Worm (Caenorhabditis elegans) whole organism, L2 larva: ENCODE data around the gene dep-1.
A peak's percentile ranks its signal among the peaks of the same experiment; 100 is the strongest.

ENCODE experiments used
- C34F6.9 ChIP-seq: fragments of 150-350 bp; optimal IDR thresholded peaks from 2 replicates; lab custom pipeline; 2014; ENCODE audit warnings: missing biosample characterization, missing genetic modification characterization
- F13H6.1 ChIP-seq: sonication (generic microtip); optimal IDR thresholded peaks from 2 replicates; lab custom pipeline; 2016; ENCODE audit warnings: missing genetic modification characterization, missing compliant biosample characterization
- R02D3.7 ChIP-seq: fragments of 150-350 bp; optimal IDR thresholded peaks from 2 replicates; lab custom pipeline; 2014; ENCODE audit warnings: missing biosample characterization, missing genetic modification characterization
- alr-1 ChIP-seq: fragments of 150-350 bp; optimal IDR thresholded peaks from 2 replicates; lab custom pipeline; 2014; ENCODE audit warnings: missing biosample characterization, missing genetic modification characterization
- aly-2 ChIP-seq: fragments of 150-350 bp; optimal IDR thresholded peaks from 2 replicates; lab custom pipeline; 2014; ENCODE audit warnings: missing biosample characterization, missing genetic modification characterization
- ama-1 ChIP-seq: fragments of 150-350 bp; optimal IDR thresholded peaks from 2 replicates; lab custom pipeline; 2018; ENCODE audit warnings: inconsistent platforms
- blmp-1 ChIP-seq: sonication (generic microtip); optimal IDR thresholded peaks from 2 replicates; lab custom pipeline; 2017; ENCODE audit warnings: missing genetic modification characterization, mild to moderate bottlenecking, missing compliant biosample characterization, antibody characterized with exemption, moderate library complexity; ENCODE audit not compliant: insufficient read depth
- ceh-16 ChIP-seq: fragments of 150-350 bp; optimal IDR thresholded peaks from 2 replicates; lab custom pipeline; 2014; ENCODE audit warnings: missing biosample characterization, missing genetic modification characterization
- ceh-82 ChIP-seq: fragments of 150-350 bp; optimal IDR thresholded peaks from 2 replicates; lab custom pipeline; 2014; ENCODE audit warnings: missing biosample characterization, missing genetic modification characterization
- crh-2 ChIP-seq: sonication (generic microtip); optimal IDR thresholded peaks from 2 replicates; lab custom pipeline; 2017; ENCODE audit warnings: missing biosample characterization, missing genetic modification characterization
- dmd-4 ChIP-seq: sonication (generic microtip); optimal IDR thresholded peaks from 2 replicates; lab custom pipeline; 2017; ENCODE audit warnings: missing biosample characterization, missing genetic modification characterization
- egl-27 ChIP-seq: sonication (generic microtip); optimal IDR thresholded peaks from 3 replicates; lab custom pipeline; 2017; ENCODE audit warnings: missing biosample characterization, missing genetic modification reagents, missing genetic modification characterization
- elt-1 ChIP-seq: fragments of 150-350 bp; optimal IDR thresholded peaks from 2 replicates; lab custom pipeline; 2014; ENCODE audit warnings: missing biosample characterization, missing genetic modification characterization
- fos-1 ChIP-seq: fragments of 150-350 bp; optimal IDR thresholded peaks from 2 replicates; lab custom pipeline; 2014; ENCODE audit warnings: missing biosample characterization, missing genetic modification characterization
- gmeb-1 ChIP-seq: fragments of 150-350 bp; optimal IDR thresholded peaks from 2 replicates; lab custom pipeline; 2014; ENCODE audit warnings: missing biosample characterization, missing genetic modification characterization
- lin-11 ChIP-seq: fragments of 150-350 bp; sonication (generic microtip); optimal IDR thresholded peaks from 2 replicates; lab custom pipeline; 2014; ENCODE audit warnings: missing biosample characterization, missing genetic modification characterization, inconsistent platforms, mixed read lengths
- lin-13 ChIP-seq: fragments of 150-350 bp; optimal IDR thresholded peaks from 2 replicates; lab custom pipeline; 2014; ENCODE audit warnings: missing biosample characterization, missing genetic modification reagents, missing genetic modification characterization
- mbf-1 ChIP-seq: sonication (generic microtip); optimal IDR thresholded peaks from 2 replicates; lab custom pipeline; 2017; ENCODE audit warnings: missing biosample characterization, missing genetic modification characterization
- mdl-1 ChIP-seq, 2 experiments: fragments of 150-350 bp in 1 of 2; sonication (generic microtip) in 1 of 2; optimal IDR thresholded peaks; 2 replicates each; lab custom pipeline; 2017; ENCODE audit warnings: missing biosample characterization in 2 of 2, missing genetic modification characterization in 2 of 2
- nhr-12 ChIP-seq: fragments of 150-350 bp; optimal IDR thresholded peaks from 2 replicates; lab custom pipeline; 2014; ENCODE audit warnings: missing biosample characterization, missing genetic modification characterization
- nhr-129 ChIP-seq: fragments of 150-350 bp; optimal IDR thresholded peaks from 2 replicates; lab custom pipeline; 2014; ENCODE audit warnings: missing biosample characterization, missing genetic modification characterization
- nhr-21 ChIP-seq: fragments of 150-350 bp; optimal IDR thresholded peaks from 2 replicates; lab custom pipeline; 2014; ENCODE audit warnings: missing biosample characterization, missing genetic modification characterization
- nhr-25 ChIP-seq: fragments of 150-350 bp; sonication (generic microtip); optimal IDR thresholded peaks from 3 replicates; lab custom pipeline; 2014; ENCODE audit warnings: missing biosample characterization, missing genetic modification characterization
- peb-1 ChIP-seq: fragments of 150-350 bp; optimal IDR thresholded peaks from 2 replicates; lab custom pipeline; 2014; ENCODE audit warnings: missing biosample characterization, missing genetic modification characterization
- skn-1 ChIP-seq: sonication (generic microtip); optimal IDR thresholded peaks from 2 replicates; lab custom pipeline; 2017; ENCODE audit warnings: missing biosample characterization, missing genetic modification characterization
- snpc-4 ChIP-seq: fragments of 150-350 bp; optimal IDR thresholded peaks from 2 replicates; lab custom pipeline; 2014; ENCODE audit warnings: missing biosample characterization, missing genetic modification characterization
- unc-39 ChIP-seq: fragments of 150-350 bp; optimal IDR thresholded peaks from 2 replicates; lab custom pipeline; 2014; ENCODE audit warnings: missing biosample characterization, missing genetic modification characterization
- unc-55 ChIP-seq: fragments of 150-350 bp; sonication (generic microtip); optimal IDR thresholded peaks from 3 replicates; lab custom pipeline; 2014; ENCODE audit warnings: missing biosample characterization, missing genetic modification reagents, missing genetic modification characterization
- zag-1 ChIP-seq: fragments of 150-350 bp; optimal IDR thresholded peaks from 2 replicates; lab custom pipeline; 2014; ENCODE audit warnings: missing biosample characterization, missing genetic modification characterization
- ztf-1 ChIP-seq: fragments of 200-800 bp; sonication (Bioruptor generic); conservative IDR thresholded peaks from 2 replicates; pipeline ENCODE4 v1.3.6; 2022; ENCODE audit warnings: missing genetic modification characterization, missing compliant biosample characterization
- ztf-4 ChIP-seq: fragments of 150-350 bp; optimal IDR thresholded peaks from 2 replicates; lab custom pipeline; 2014; ENCODE audit warnings: missing biosample characterization, missing genetic modification characterization

Gene dep-1

ce11 chrII:8991602-8992001, 28.0 kb downstream of the dep-1 start:
- TF ChIP-seq ztf-1 (GFP tag; lab: Robert Waterston, UW) (no peak), fos-1 (tag; lab: Kevin White, UChicago) (peak; percentile 91)

ce11 chrII:8990267-8990666, 29.3 kb downstream of the dep-1 start:
- TF ChIP-seq dmd-4 (tag; lab: Kevin White, UChicago) (no peak), ceh-82 (tag; lab: Kevin White, UChicago) (no peak), unc-55 (GFP tag; lab: Kevin White, UChicago) (no peak), peb-1 (no peak)

ce11 chrII:8989444-8989843, 30.2 kb downstream of the dep-1 start, which contains the start of gene C18E9.9:
C18E9.9 (minus strand) TSS chrII:8989544.
- TF ChIP-seq dmd-4 (tag; lab: Kevin White, UChicago) (no peak), egl-27 (tag; lab: Kevin White, UChicago) (no peak), mbf-1 (tag; lab: Kevin White, UChicago) (no peak), R02D3.7 (tag; lab: Kevin White, UChicago) (no peak), ztf-1 (GFP tag; lab: Robert Waterston, UW) (no peak), elt-1 (tag; lab: Kevin White, UChicago) (no peak), aly-2 (tag; lab: Kevin White, UChicago) (no peak), nhr-129 (tag; lab: Kevin White, UChicago) (no peak), fos-1 (tag; lab: Kevin White, UChicago) (no peak), peb-1 (no peak)

- no peak for TF ChIP-seq lin-11 (tag; lab: Kevin White, UChicago)
- no peak for TF ChIP-seq lin-13 (GFP tag; lab: Kevin White, UChicago)
- peak; percentile 7 for TF ChIP-seq nhr-129 (tag; lab: Kevin White, UChicago)
- no peak for TF ChIP-seq ceh-16
- TF ChIP-seq, all 48 proteins: peak for 1
Measured at ce11 chrII:8987962-8988361, 31.6 kb downstream of the dep-1 start, which contains the start of gene C18E9.8. C18E9.8 (minus strand) TSS chrII:8988062.

ce11 chrII:8982683-8983082, 36.9 kb downstream of the dep-1 start, which contains the start of gene C18E9.7:
C18E9.7 (minus strand) TSS chrII:8982783.
- TF ChIP-seq peb-1 (no peak), F13H6.1 (no peak), nhr-25 (tag; lab: Kevin White, UChicago) (no peak), lin-11 (tag; lab: Kevin White, UChicago) (no peak), ztf-1 (GFP tag; lab: Robert Waterston, UW) (no peak), R02D3.7 (tag; lab: Kevin White, UChicago) (no peak), unc-39 (tag; lab: Kevin White, UChicago) (no peak), blmp-1 (tag; lab: Kevin White, UChicago) (no peak), alr-1 (no peak), snpc-4 (tag; lab: Kevin White, UChicago) (no peak), egl-27 (tag; lab: Kevin White, UChicago) (no peak), ama-1 (no peak), gmeb-1 (tag; lab: Kevin White, UChicago) (no peak), skn-1 (tag; lab: Kevin White, UChicago) (no peak), nhr-21 (tag; lab: Kevin White, UChicago) (no peak), zag-1 (no peak), mdl-1 (tag; optimal IDR thresholded peaks at IDR 0.05; lab: Kevin White, UChicago) (no peak), ztf-4 (tag; lab: Kevin White, UChicago) (no peak), nhr-12 (tag; lab: Kevin White, UChicago) (no peak), crh-2 (tag; lab: Kevin White, UChicago) (no peak)
- TF ChIP-seq, all 48 proteins: peak for 0

- no peak for TF ChIP-seq peb-1
- TF ChIP-seq R02D3.7 (tag; lab: Kevin White, UChicago): no peak
- TF ChIP-seq unc-55 (GFP tag; lab: Kevin White, UChicago): peak; percentile 37
- TF ChIP-seq C34F6.9 (tag; lab: Kevin White, UChicago): peak; percentile 39
- no peak for TF ChIP-seq lin-13 (GFP tag; lab: Kevin White, UChicago)
Measured at ce11 chrII:8973516-8974043, 46.0 kb downstream of the dep-1 start, which contains the start of gene tomm-40. tomm-40 (minus strand) TSS chrII:8973566.
